Fruit fly (Drosophila melanogaster): ENCODE results near the gene CG42367.

CG42367 gene

DNA sequence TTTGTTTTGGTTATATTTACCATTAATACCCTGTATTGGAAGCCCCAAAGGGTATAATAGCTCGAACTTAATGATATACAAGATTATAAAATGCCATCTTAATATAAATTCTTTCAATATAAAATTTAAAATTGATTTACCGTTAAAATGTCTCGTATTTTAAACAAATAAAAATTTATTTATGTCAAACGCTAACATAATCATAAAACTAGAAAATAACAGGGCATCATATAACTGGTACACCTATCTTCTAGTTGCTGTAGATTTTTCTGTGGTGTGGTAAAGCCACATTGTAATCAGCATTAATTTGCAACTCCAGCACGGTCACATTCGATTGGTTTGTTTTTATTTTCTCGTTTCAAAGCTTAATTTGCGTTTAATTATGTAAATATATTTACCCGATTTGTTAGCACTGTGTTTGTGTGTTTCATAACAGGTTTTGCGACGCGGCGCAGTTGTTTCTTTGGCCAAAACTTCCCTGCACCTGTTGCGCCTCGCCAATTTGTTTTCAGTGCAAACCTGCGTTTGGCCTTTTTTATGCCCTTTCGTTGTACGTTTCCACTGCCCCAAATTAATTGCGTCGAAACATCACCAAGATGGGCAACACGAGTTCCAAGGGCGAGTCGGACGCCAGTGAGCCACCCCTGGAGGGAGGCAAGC lies 26.7 kb downstream of the CG42367 start, which contains the start of the genes CG4658 and CG5846 (continued):
- TF ChIP-seq Dip3 (GFP tag; optimal IDR thresholded peaks at IDR 0.05) (peak; percentile 78), wdn (GFP tag; IDR thresholded peaks at IDR 0.05) (peak; percentile 87), CG4328 (GFP tag; optimal IDR thresholded peaks at IDR 0.05) (peak; percentile 68), Myb (GFP tag; optimal IDR thresholded peaks at IDR 0.05) (peak; percentile 47), org-1 (GFP tag; optimal IDR thresholded peaks at IDR 0.05) (peak; percentile 85), chinmo (GFP tag; IDR thresholded peaks at IDR 0.05; ENCODE audit: partially characterized antibody) (0 out of 4 replicates have a peak, but pooled peaks have one; percentile 46), Dip2 (GFP tag; IDR thresholded peaks at IDR 0.05) (peak; percentile 50), CG6765 (GFP tag; optimal IDR thresholded peaks at IDR 0.05) (peak; percentile 63), phol (tag; optimal IDR thresholded peaks at IDR 0.05) (peak; percentile 96), Adf1 (GFP tag; IDR thresholded peaks at IDR 0.05) (peak; percentile 77), repo (GFP tag; optimal IDR thresholded peaks at IDR 0.05) (peak; percentile 27), CG17802 (tag; optimal IDR thresholded peaks at IDR 0.05) (peak; percentile 64), B-H2 (GFP tag; optimal IDR thresholded peaks at IDR 0.05) (peak; percentile 85), CG30020 (tag; optimal IDR thresholded peaks at IDR 0.05) (peak; percentile 78), ftz-f1 (GFP tag; optimal IDR thresholded peaks at IDR 0.05) (no peak), CG10959 (GFP tag; IDR thresholded peaks at IDR 0.05) (peak; percentile 89; the same call in 1 of the 2 replicates), CG6254 (GFP tag; optimal IDR thresholded peaks at IDR 0.05) (peak; percentile 81), btn (GFP tag; optimal IDR thresholded peaks at IDR 0.05) (no peak), Spps (tag; optimal IDR thresholded peaks at IDR 0.05) (peak; percentile 94), CG11398 (GFP tag; optimal IDR thresholded peaks at IDR 0.05) (peak; percentile 78), shn (GFP tag; optimal IDR thresholded peaks at IDR 0.05) (peak; percentile 79), CG16813 (GFP tag; IDR thresholded peaks at IDR 0.05; ENCODE audit: partially characterized antibody) (no peak), Optix (GFP tag; IDR thresholded peaks at IDR 0.05) (no peak), D (optimal IDR thresholded peaks at IDR 0.05) (no peak), D (GFP tag; optimal IDR thresholded peaks at IDR 0.05) (peak; percentile 84), CG32532 (GFP tag; IDR thresholded peaks at IDR 0.05) (peak; percentile 95), zen2 (GFP tag; IDR thresholded peaks at IDR 0.05; ENCODE audit: partially characterized antibody) (no peak), mirr (GFP tag; optimal IDR thresholded peaks at IDR 0.05) (peak; percentile 45), CG7928 (GFP tag; optimal IDR thresholded peaks at IDR 0.05) (peak; percentile 49), dpn (GFP tag; optimal IDR thresholded peaks at IDR 0.05) (peak; percentile 81 to 95), bsh (GFP tag; optimal IDR thresholded peaks at IDR 0.05) (peak; percentile 16 to 97), NK7.1 (GFP tag; optimal IDR thresholded peaks at IDR 0.05) (peak; percentile 39), gsb (GFP tag; IDR thresholded peaks at IDR 0.05) (peak; percentile 80), Mad (GFP tag; optimal IDR thresholded peaks at IDR 0.05) (peak; percentile 85), CG18619 (GFP tag; optimal IDR thresholded peaks at IDR 0.05) (peak; percentile 87), Hr39 (optimal IDR thresholded peaks at IDR 0.05) (no peak), ewg (GFP tag; optimal IDR thresholded peaks at IDR 0.05) (peak; percentile 76), PHDP (tag; optimal IDR thresholded peaks at IDR 0.05) (peak; percentile 97), C15 (GFP tag; IDR thresholded peaks at IDR 0.05) (peak; percentile 78; the same call in 2 of the 3 replicates), CG8281 (tag; optimal IDR thresholded peaks at IDR 0.05) (peak; percentile 74), BtbVII (GFP tag; optimal IDR thresholded peaks at IDR 0.05) (peak; percentile 74), CG14050 (GFP tag; IDR thresholded peaks at IDR 0.05) (peak; percentile 90), al (GFP tag; IDR thresholded peaks at IDR 0.05) (peak; percentile 93), CG15514 (GFP tag; optimal IDR thresholded peaks at IDR 0.05) (peak; percentile 82), CG4424 (GFP tag; optimal IDR thresholded peaks at IDR 0.05) (peak; percentile 95), Meics (GFP tag; optimal IDR thresholded peaks at IDR 0.05) (peak; percentile 92), nerfin-1 (tag; optimal IDR thresholded peaks at IDR 0.05) (peak; percentile 86), CG13296 (GFP tag; optimal IDR thresholded peaks at IDR 0.05) (peak; percentile 90), slp2 (GFP tag; optimal IDR thresholded peaks at IDR 0.05) (peak; percentile 73), E2f1 (GFP tag; IDR thresholded peaks at IDR 0.05) (peak; percentile 96)

Data from whole organism, embryonic.